Fruit fly (Drosophila melanogaster) whole organism, pupa: ENCODE results near the gene Sgt.

ENCODE experiments used
- CG10348 ChIP-seq: fragments of 200-800 bp; sonication (Bioruptor generic); IDR thresholded peaks from 2 replicates; pipeline ENCODE4 v1.3.6; 2022; ENCODE audit warnings: missing biosample characterization, missing genetic modification characterization
- CG12605 ChIP-seq: fragments of 200-800 bp; sonication (Bioruptor generic); IDR thresholded peaks from 2 replicates; pipeline ENCODE4 v1.3.6; 2022; ENCODE audit warnings: missing biosample characterization, missing genetic modification characterization
- CG13204 ChIP-seq: fragments of 200-800 bp; sonication (Bioruptor generic); optimal IDR thresholded peaks from 2 replicates; lab custom pipeline; 2018; ENCODE audit warnings: missing biosample characterization, mild to moderate bottlenecking, missing genetic modification characterization, moderate library complexity
- CG14655 ChIP-seq: fragments of 200-800 bp; sonication (Bioruptor generic); optimal IDR thresholded peaks from 3 replicates; lab custom pipeline; 2017; ENCODE audit warnings: mild to moderate bottlenecking, missing biosample characterization, missing genetic modification reagents, missing genetic modification characterization
- CG15710 ChIP-seq: fragments of 200-800 bp; sonication (Bioruptor generic); optimal IDR thresholded peaks from 2 replicates; lab custom pipeline; 2018; ENCODE audit warnings: missing biosample characterization, mild to moderate bottlenecking, missing genetic modification characterization, moderate library complexity
- CG17806 ChIP-seq: fragments of 200-800 bp; sonication (Bioruptor generic); optimal IDR thresholded peaks from 2 replicates; lab custom pipeline; 2018; ENCODE audit warnings: missing biosample characterization, mild to moderate bottlenecking, missing genetic modification characterization, moderate library complexity
- CG32121 ChIP-seq: fragments of 200-800 bp; sonication (Bioruptor generic); IDR thresholded peaks from 2 replicates; pipeline ENCODE4 v1.3.6; 2022; ENCODE audit warnings: missing biosample characterization, missing genetic modification characterization
- CG34367 ChIP-seq: fragments of 200-800 bp; sonication (Bioruptor generic); optimal IDR thresholded peaks from 2 replicates; lab custom pipeline; 2018; ENCODE audit warnings: missing biosample characterization, mild to moderate bottlenecking, missing genetic modification characterization
- CG4496 ChIP-seq: fragments of 200-800 bp; sonication (Bioruptor generic); IDR thresholded peaks from 3 replicates; pipeline ENCODE4 v1.3.6; 2022; ENCODE audit warnings: missing biosample characterization, missing genetic modification characterization
- CG8159 ChIP-seq: fragments of 200-800 bp; sonication (Bioruptor generic); optimal IDR thresholded peaks from 3 replicates; lab custom pipeline; 2018; ENCODE audit warnings: missing biosample characterization, mild to moderate bottlenecking, missing genetic modification characterization, moderate library complexity
- CG8301 ChIP-seq: fragments of 200-800 bp; sonication (Bioruptor generic); optimal IDR thresholded peaks from 2 replicates; lab custom pipeline; 2018; ENCODE audit warnings: missing biosample characterization, mild to moderate bottlenecking, missing genetic modification characterization
- CG9948 ChIP-seq: fragments of 200-800 bp; sonication (Bioruptor generic); optimal IDR thresholded peaks from 2 replicates; lab custom pipeline; 2018; ENCODE audit warnings: missing biosample characterization, mild to moderate bottlenecking, missing genetic modification characterization, moderate library complexity
- D1 ChIP-seq: fragments of 200-800 bp; sonication (Bioruptor generic); optimal IDR thresholded peaks from 2 replicates; lab custom pipeline; 2018; ENCODE audit warnings: missing biosample characterization, mild to moderate bottlenecking, missing genetic modification characterization, moderate library complexity
- EcR ChIP-seq: fragments of 200-800 bp; sonication (Bioruptor generic); optimal IDR thresholded peaks from 3 replicates; lab custom pipeline; 2019; ENCODE audit warnings: missing biosample characterization, missing genetic modification characterization, mild to moderate bottlenecking, moderate library complexity, missing genetic modification reagents
- Ets98B ChIP-seq: fragments of 200-800 bp; sonication (Bioruptor generic); IDR thresholded peaks from 2 replicates; pipeline ENCODE4 v1.3.6; 2022; ENCODE audit warnings: missing biosample characterization, missing genetic modification characterization
- Pif1A ChIP-seq: fragments of 200-800 bp; sonication (Bioruptor generic); optimal IDR thresholded peaks from 3 replicates; lab custom pipeline; 2016; ENCODE audit warnings: missing biosample characterization, missing genetic modification characterization
- Pif1B ChIP-seq: fragments of 200-800 bp; sonication (Bioruptor generic); optimal IDR thresholded peaks from 3 replicates; lab custom pipeline; 2016; ENCODE audit warnings: missing biosample characterization, missing genetic modification characterization
- Snoo ChIP-seq: fragments of 200-800 bp; sonication (Bioruptor generic); optimal IDR thresholded peaks from 3 replicates; lab custom pipeline; 2017; ENCODE audit warnings: missing biosample characterization, mild to moderate bottlenecking, missing genetic modification characterization, inconsistent platforms
- fd96Ca ChIP-seq: fragments of 200-800 bp; sonication (Bioruptor generic); IDR thresholded peaks from 3 replicates; pipeline ENCODE4 v1.3.6; 2022; ENCODE audit warnings: missing biosample characterization, missing genetic modification characterization
- gl ChIP-seq: fragments of 200-800 bp; sonication (Bioruptor generic); optimal IDR thresholded peaks from 2 replicates; lab custom pipeline; 2018; ENCODE audit warnings: missing biosample characterization, mild to moderate bottlenecking, missing genetic modification characterization
- rn ChIP-seq: fragments of 200-800 bp; sonication (Bioruptor generic); IDR thresholded peaks from 2 replicates; pipeline ENCODE4 v1.3.6; 2022; ENCODE audit warnings: missing biosample characterization, missing genetic modification characterization

Gene Sgt

dm6 chr2L:17495759-17496158, 24.4 kb downstream of the Sgt start:
- TF ChIP-seq gl (tag; lab: Kevin White, UChicago) (no peak), CG14655 (GFP tag; lab: Kevin White, UChicago) (no peak), CG17806 (tag; lab: Kevin White, UChicago) (no peak), Pif1B (GFP tag; lab: Kevin White, UChicago) (no peak), CG4496 (GFP tag; lab: Robert Waterston, UW) (no peak), CG10348 (GFP tag; lab: Robert Waterston, UW) (no peak), CG32121 (GFP tag; lab: Robert Waterston, UW) (no peak), Pif1A (no peak), EcR (GFP tag; lab: Kevin White, UChicago) (no peak), CG34367 (tag; lab: Kevin White, UChicago) (no peak), fd96Ca (no peak), rn (GFP tag; lab: Robert Waterston, UW) (no peak), CG12605 (no peak), CG13204 (GFP tag; lab: Kevin White, UChicago) (no peak), Ets98B (GFP tag; lab: Robert Waterston, UW) (no peak), CG8159 (tag; lab: Kevin White, UChicago) (no peak), D1 (tag; lab: Kevin White, UChicago) (no peak), CG15710 (tag; lab: Kevin White, UChicago) (no peak), Snoo (tag; lab: Kevin White, UChicago) (no peak), CG9948 (no peak)

dm6 chr2L:17497108-17497507, 25.7 kb downstream of the Sgt start, which contains the start of gene qua:
TSS of gene qua (minus strand) at chr2L:17497208.
- TF ChIP-seq CG8301 (tag; lab: Kevin White, UChicago) = no peak
- TF ChIP-seq CG14655 (GFP tag; lab: Kevin White, UChicago) = peak; percentile 19

- TF ChIP-seq CG34367 (tag; lab: Kevin White, UChicago) (no peak), CG14655 (GFP tag; lab: Kevin White, UChicago) (no peak)
Measured at dm6 chr2L:17498721-17499120, 27.3 kb downstream of the Sgt start, which contains the start of gene CG15142. TSS of gene CG15142 (minus strand) at chr2L:17498821.

dm6 chr2L:17500946-17501451, 29.6 kb downstream of the Sgt start, which contains the start of the genes mEFTs and Dhc36C:
TSS of gene mEFTs (minus strand) at chr2L:17501106.
TSS of gene Dhc36C (plus strand) at chr2L:17501401.
- TF ChIP-seq CG14655 (GFP tag; lab: Kevin White, UChicago) (no peak), CG17806 (tag; lab: Kevin White, UChicago) (no peak), CG10348 (GFP tag; lab: Robert Waterston, UW) (no peak), CG13204 (GFP tag; lab: Kevin White, UChicago) (no peak), gl (tag; lab: Kevin White, UChicago) (no peak), CG12605 (no peak), rn (GFP tag; lab: Robert Waterston, UW) (no peak), CG8159 (tag; lab: Kevin White, UChicago) (no peak), CG4496 (GFP tag; lab: Robert Waterston, UW) (no peak), CG8301 (tag; lab: Kevin White, UChicago) (no peak), EcR (GFP tag; lab: Kevin White, UChicago) (no peak), Snoo (tag; lab: Kevin White, UChicago) (no peak), CG34367 (tag; lab: Kevin White, UChicago) (no peak), CG9948 (no peak), D1 (tag; lab: Kevin White, UChicago) (no peak), Pif1B (GFP tag; lab: Kevin White, UChicago) (no peak), CG15710 (tag; lab: Kevin White, UChicago) (no peak), Ets98B (GFP tag; lab: Robert Waterston, UW) (no peak), CG32121 (GFP tag; lab: Robert Waterston, UW) (no peak)
- TF ChIP-seq, all 21 proteins: peak for 0

DNA sequence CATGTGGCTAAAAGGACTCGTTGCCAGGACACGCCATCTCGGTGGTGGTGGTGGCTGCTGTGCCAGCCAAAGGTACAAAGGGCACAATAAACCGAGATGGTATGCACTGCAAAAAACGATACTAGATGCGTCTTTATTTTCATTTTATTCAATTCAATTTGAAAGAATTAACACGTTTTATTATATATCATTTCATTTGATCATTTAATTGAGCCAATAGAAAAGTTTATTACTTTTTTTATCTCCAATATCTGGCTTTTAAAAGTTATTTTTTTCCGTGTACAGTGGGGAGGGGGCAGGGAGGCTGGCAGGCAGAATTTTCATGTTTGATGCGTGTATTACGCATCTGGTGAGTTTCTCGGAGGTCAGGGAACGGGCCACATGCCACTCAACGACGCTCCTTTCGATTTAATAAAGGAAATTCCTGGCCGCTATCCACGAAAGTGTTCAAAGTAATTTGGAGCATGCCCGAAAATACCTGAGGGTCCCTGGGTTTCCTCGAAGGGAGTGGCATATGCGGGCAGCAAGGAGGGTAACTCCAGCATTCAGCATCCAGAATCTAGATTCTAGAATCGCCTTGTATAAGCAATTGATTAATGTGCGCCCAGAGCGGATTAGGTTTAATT, 42.8 kb downstream of the Sgt start:
- TF ChIP-seq CG17806 (tag; lab: Kevin White, UChicago) (no peak), CG32121 (GFP tag; lab: Robert Waterston, UW) (no peak), rn (GFP tag; lab: Robert Waterston, UW) (no peak), Pif1A (peak; percentile 25), CG15710 (tag; lab: Kevin White, UChicago) (no peak), CG4496 (GFP tag; lab: Robert Waterston, UW) (no peak), fd96Ca (no peak), CG8301 (tag; lab: Kevin White, UChicago) (no peak), Snoo (tag; lab: Kevin White, UChicago) (no peak), CG13204 (GFP tag; lab: Kevin White, UChicago) (no peak), Ets98B (GFP tag; lab: Robert Waterston, UW) (no peak), EcR (GFP tag; lab: Kevin White, UChicago) (no peak), CG8159 (tag; lab: Kevin White, UChicago) (peak; percentile 75), CG14655 (GFP tag; lab: Kevin White, UChicago) (peak; percentile 8), CG12605 (no peak), CG10348 (GFP tag; lab: Robert Waterston, UW) (no peak), gl (tag; lab: Kevin White, UChicago) (no peak), D1 (tag; lab: Kevin White, UChicago) (no peak), CG9948 (no peak), CG34367 (tag; lab: Kevin White, UChicago) (peak; percentile 15), Pif1B (GFP tag; lab: Kevin White, UChicago) (peak; percentile 19)
